Fruit fly (Drosophila melanogaster): ENCODE data around the gene Acox3.

Acox3 gene

dm6 chr2L:6481310-6481738 is 33.1 kb upstream of the Acox3 start:
- no peak for TF ChIP-seq bab1 (GFP tag; optimal IDR thresholded peaks at IDR 0.05)
- peak; percentile 85 for TF ChIP-seq Mnt (GFP tag; optimal IDR thresholded peaks at IDR 0.05)
- TF ChIP-seq toe (GFP tag; optimal IDR thresholded peaks at IDR 0.05): peak; percentile 27
- peak; percentile 93 for TF ChIP-seq cic (GFP tag; optimal IDR thresholded peaks at IDR 0.05)
- peak; percentile 5 for TF ChIP-seq CG11617 (GFP tag; optimal IDR thresholded peaks at IDR 0.05)
- no peak for TF ChIP-seq Hr96 (GFP tag; optimal IDR thresholded peaks at IDR 0.05)
- TF ChIP-seq ovo (GFP tag; optimal IDR thresholded peaks at IDR 0.05): peak; percentile 10
- TF ChIP-seq kay (GFP tag; ENCODE audit: borderline replicate concordance): no peak
- TF ChIP-seq CG12768 (GFP tag; optimal IDR thresholded peaks at IDR 0.05): no peak
- peak; percentile 77 for TF ChIP-seq pad (GFP tag; optimal IDR thresholded peaks at IDR 0.05)
- no peak for TF ChIP-seq Crg-1 (GFP tag; optimal IDR thresholded peaks at IDR 0.05)
- TF ChIP-seq CG7045 (GFP tag; optimal IDR thresholded peaks at IDR 0.05): no peak
- no peak for TF ChIP-seq CG7101 (tag; optimal IDR thresholded peaks at IDR 0.05)
- TF ChIP-seq CG1620 (GFP tag; optimal IDR thresholded peaks at IDR 0.05): no peak
- no peak for TF ChIP-seq CG33017 (tag; optimal IDR thresholded peaks at IDR 0.05)
- TF ChIP-seq Clk (GFP tag; optimal IDR thresholded peaks at IDR 0.05): no peak
- peak; percentile 79 for TF ChIP-seq tj (GFP tag; optimal IDR thresholded peaks at IDR 0.05)
- no peak for TF ChIP-seq cnc (optimal IDR thresholded peaks at IDR 0.05)

- peak; percentile 74 for TF ChIP-seq CG14711 (tag; optimal IDR thresholded peaks at IDR 0.05)
- no peak for TF ChIP-seq kay (GFP tag; ENCODE audit: borderline replicate concordance)
- peak; percentile 75 for TF ChIP-seq CG33017 (tag; optimal IDR thresholded peaks at IDR 0.05)
- peak; percentile 45 for TF ChIP-seq pad (GFP tag; optimal IDR thresholded peaks at IDR 0.05)
- peak; percentile 62 for TF ChIP-seq Mnt (GFP tag; optimal IDR thresholded peaks at IDR 0.05)
- peak; percentile 93 for TF ChIP-seq CG1620 (GFP tag; optimal IDR thresholded peaks at IDR 0.05)
- TF ChIP-seq CG5204 (GFP tag; optimal IDR thresholded peaks at IDR 0.05): no peak
- TF ChIP-seq Crg-1 (GFP tag; optimal IDR thresholded peaks at IDR 0.05): peak; percentile 66
- TF ChIP-seq CG11617 (GFP tag; optimal IDR thresholded peaks at IDR 0.05): peak; percentile 55
- TF ChIP-seq Clk (GFP tag; optimal IDR thresholded peaks at IDR 0.05): peak; percentile 85
- peak; percentile 94 for TF ChIP-seq toe (GFP tag; optimal IDR thresholded peaks at IDR 0.05)
- TF ChIP-seq CG7045 (GFP tag; optimal IDR thresholded peaks at IDR 0.05): peak; percentile 61
- peak; percentile 84 for TF ChIP-seq tj (GFP tag; optimal IDR thresholded peaks at IDR 0.05)
- TF ChIP-seq cic (GFP tag; optimal IDR thresholded peaks at IDR 0.05): no peak
- no peak for TF ChIP-seq cnc (optimal IDR thresholded peaks at IDR 0.05)
- TF ChIP-seq ovo (GFP tag; optimal IDR thresholded peaks at IDR 0.05): peak; percentile 68
- TF ChIP-seq Hr96 (GFP tag; optimal IDR thresholded peaks at IDR 0.05): peak; percentile 90
- TF ChIP-seq bab1 (GFP tag; optimal IDR thresholded peaks at IDR 0.05): peak; percentile 83
- peak; percentile 70 for TF ChIP-seq CG12768 (GFP tag; optimal IDR thresholded peaks at IDR 0.05)
- peak; percentile 83 for TF ChIP-seq CG7101 (tag; optimal IDR thresholded peaks at IDR 0.05)
Observed at dm6 chr2L:6480212-6480994, 32.2 kb upstream of the Acox3 start, which contains the start of the genes Sec61alpha and Daxx. Gene Sec61alpha (minus strand): TSS chr2L:6480575. Gene Daxx (plus strand): TSS chr2L:6480929.

dm6 chr2L:6479226-6479906 is 31.2 kb upstream of the Acox3 start:
- TF ChIP-seq Mnt (GFP tag; optimal IDR thresholded peaks at IDR 0.05): peak; percentile 84
- peak; percentile 29 for TF ChIP-seq CG7101 (tag; optimal IDR thresholded peaks at IDR 0.05)
- TF ChIP-seq CG33017 (tag; optimal IDR thresholded peaks at IDR 0.05): peak; percentile 42
- peak; percentile 62 for TF ChIP-seq CG14711 (tag; optimal IDR thresholded peaks at IDR 0.05)
- TF ChIP-seq Crg-1 (GFP tag; optimal IDR thresholded peaks at IDR 0.05): peak; percentile 56
- TF ChIP-seq ovo (GFP tag; optimal IDR thresholded peaks at IDR 0.05): peak; percentile 63
- TF ChIP-seq kay (GFP tag; ENCODE audit: borderline replicate concordance): no peak
- peak; percentile 32 for TF ChIP-seq CG11617 (GFP tag; optimal IDR thresholded peaks at IDR 0.05)
- TF ChIP-seq toe (GFP tag; optimal IDR thresholded peaks at IDR 0.05): no peak
- TF ChIP-seq pad (GFP tag; optimal IDR thresholded peaks at IDR 0.05): no peak
- no peak for TF ChIP-seq CG1620 (GFP tag; optimal IDR thresholded peaks at IDR 0.05)
- no peak for TF ChIP-seq Clk (GFP tag; optimal IDR thresholded peaks at IDR 0.05)
- peak; percentile 97 for TF ChIP-seq cic (GFP tag; optimal IDR thresholded peaks at IDR 0.05)
- TF ChIP-seq bab1 (GFP tag; optimal IDR thresholded peaks at IDR 0.05): peak; percentile 65
- TF ChIP-seq CG12768 (GFP tag; optimal IDR thresholded peaks at IDR 0.05): peak; percentile 28

- no peak for TF ChIP-seq CG7045 (GFP tag; optimal IDR thresholded peaks at IDR 0.05)
- peak; percentile 75 for TF ChIP-seq bab1 (GFP tag; optimal IDR thresholded peaks at IDR 0.05)
Observed at dm6 chr2L:6476753-6477152, 28.6 kb upstream of the Acox3 start, which contains the start of gene CG9536. Gene CG9536 (minus strand): TSS chr2L:6476975.

dm6 chr2L:6474878-6475582 is 26.8 kb upstream of the Acox3 start:
- TF ChIP-seq CG33017 (tag; optimal IDR thresholded peaks at IDR 0.05) (peak; percentile 30), CG12768 (GFP tag; optimal IDR thresholded peaks at IDR 0.05) (peak; percentile 70), ovo (GFP tag; optimal IDR thresholded peaks at IDR 0.05) (no peak), CG1620 (GFP tag; optimal IDR thresholded peaks at IDR 0.05) (no peak), cic (GFP tag; optimal IDR thresholded peaks at IDR 0.05) (peak; percentile 41)
